Fruit fly (Drosophila melanogaster) whole organism, embryonic: ENCODE measurements around the gene CG9626.

ENCODE experiments used
- C15 ChIP-seq: fragments of 200-800 bp; sonication (Bioruptor generic); IDR thresholded peaks from 3 replicates; pipeline ENCODE4 v1.3.6; 2022; ENCODE audit warnings: missing biosample characterization, missing genetic modification characterization
- CG10209 ChIP-seq: fragments of 200-800 bp; sonication (Bioruptor generic); optimal IDR thresholded peaks from 3 replicates; lab custom pipeline; 2017; ENCODE audit warnings: missing biosample characterization, mild to moderate bottlenecking, missing genetic modification characterization, missing genetic modification reagents
- CG11093 ChIP-seq: fragments of 200-800 bp; sonication (Bioruptor generic); IDR thresholded peaks from 3 replicates; pipeline ENCODE4 v1.3.6; 2022; ENCODE audit warnings: missing biosample characterization, missing genetic modification characterization
- CG11695 ChIP-seq: fragments of 200-800 bp; sonication (Bioruptor generic); IDR thresholded peaks from 3 replicates; pipeline ENCODE4 v1.3.6; 2022; ENCODE audit warnings: missing biosample characterization, missing genetic modification characterization
- CG12071 ChIP-seq: fragments of 200-800 bp; sonication (Bioruptor generic); optimal IDR thresholded peaks from 3 replicates; lab custom pipeline; 2018; ENCODE audit warnings: missing biosample characterization, mild to moderate bottlenecking, missing genetic modification characterization
- CG13894 ChIP-seq: fragments of 200-800 bp; sonication (Bioruptor generic); optimal IDR thresholded peaks from 3 replicates; lab custom pipeline; 2018; ENCODE audit warnings: missing biosample characterization, mild to moderate bottlenecking, missing genetic modification characterization, moderate library complexity
- CG14860 ChIP-seq: fragments of 200-800 bp; sonication (Bioruptor generic); IDR thresholded peaks from 3 replicates; pipeline ENCODE4 v1.3.6; 2022; ENCODE audit warnings: missing biosample characterization, missing genetic modification characterization; ENCODE audit not compliant: partially characterized antibody
- CG1529 ChIP-seq: fragments of 200-800 bp; sonication (Bioruptor generic); optimal IDR thresholded peaks from 3 replicates; lab custom pipeline; 2018; ENCODE audit warnings: missing biosample characterization, missing genetic modification characterization
- CG15514 ChIP-seq: fragments of 200-800 bp; sonication (Bioruptor generic); optimal IDR thresholded peaks from 3 replicates; lab custom pipeline; 2017; ENCODE audit warnings: missing biosample characterization, missing genetic modification characterization, mild to moderate bottlenecking, moderate library complexity, missing genetic modification reagents
- CG16815 ChIP-seq: fragments of 200-800 bp; sonication (Bioruptor generic); optimal IDR thresholded peaks from 3 replicates; lab custom pipeline; 2017; ENCODE audit warnings: missing biosample characterization, mild to moderate bottlenecking, missing genetic modification characterization
- CG2875 ChIP-seq: fragments of 200-800 bp; sonication (Bioruptor generic); optimal IDR thresholded peaks from 2 replicates; lab custom pipeline; 2017; ENCODE audit warnings: missing biosample characterization, mild to moderate bottlenecking, missing genetic modification characterization, missing genetic modification reagents
- CG30403 ChIP-seq: fragments of 200-800 bp; sonication (Bioruptor generic); optimal IDR thresholded peaks from 3 replicates; lab custom pipeline; 2016; ENCODE audit warnings: missing biosample characterization, missing genetic modification characterization
- CG3163 ChIP-seq: fragments of 200-800 bp; sonication (Bioruptor generic); optimal IDR thresholded peaks from 3 replicates; lab custom pipeline; 2016; ENCODE audit warnings: missing biosample characterization, missing genetic modification characterization
- CG33213 ChIP-seq: fragments of 200-800 bp; sonication (Bioruptor generic); optimal IDR thresholded peaks from 3 replicates; lab custom pipeline; 2016; ENCODE audit warnings: missing biosample characterization, missing genetic modification characterization
- CG4424 ChIP-seq: fragments of 200-800 bp; sonication (Bioruptor generic); optimal IDR thresholded peaks from 3 replicates; lab custom pipeline; 2016; ENCODE audit warnings: missing biosample characterization, missing genetic modification characterization
- CG4707 ChIP-seq: fragments of 200-800 bp; sonication (Bioruptor generic); optimal IDR thresholded peaks from 2 replicates; lab custom pipeline; 2018; ENCODE audit warnings: missing biosample characterization, mild to moderate bottlenecking, missing genetic modification characterization, moderate library complexity
- CG6654 ChIP-seq: fragments of 200-800 bp; sonication (Bioruptor generic); optimal IDR thresholded peaks from 2 replicates; lab custom pipeline; 2017; ENCODE audit warnings: missing biosample characterization, mild to moderate bottlenecking, missing genetic modification characterization
- CG8765 ChIP-seq: fragments of 200-800 bp; sonication (Bioruptor generic); IDR thresholded peaks from 2 replicates; pipeline ENCODE4 v1.3.6; 2022; ENCODE audit warnings: missing biosample characterization, missing genetic modification characterization
- CG8924 ChIP-seq: fragments of 200-800 bp; optimal IDR thresholded peaks from 3 replicates; lab custom pipeline; 2019; ENCODE audit warnings: missing biosample characterization, mild to moderate bottlenecking, missing genetic modification characterization, moderate library complexity
- Dek ChIP-seq: fragments of 200-800 bp; sonication (Bioruptor generic); optimal IDR thresholded peaks from 3 replicates; lab custom pipeline; 2019; ENCODE audit warnings: missing biosample characterization, mild to moderate bottlenecking, missing genetic modification characterization, moderate library complexity
- Fer3 ChIP-seq: fragments of 200-800 bp; sonication (Bioruptor generic); optimal IDR thresholded peaks from 2 replicates; lab custom pipeline; 2018; ENCODE audit warnings: missing biosample characterization, mild to moderate bottlenecking, missing genetic modification characterization, moderate library complexity
- HLHmδ ChIP-seq: fragments of 200-800 bp; sonication (Bioruptor generic); optimal IDR thresholded peaks from 2 replicates; lab custom pipeline; 2018; ENCODE audit warnings: missing biosample characterization, mild to moderate bottlenecking, missing genetic modification characterization, moderate library complexity
- Meics ChIP-seq: fragments of 200-800 bp; sonication (Bioruptor generic); optimal IDR thresholded peaks from 2 replicates; lab custom pipeline; 2017; ENCODE audit warnings: missing biosample characterization, mild to moderate bottlenecking, missing genetic modification characterization
- Pdp1 ChIP-seq, 2 experiments: fragments of 200-800 bp; sonication (Bioruptor generic); optimal IDR thresholded peaks; 3 replicates each; lab custom pipeline; 2016; ENCODE audit warnings: missing biosample characterization in 2 of 2, missing genetic modification characterization in 2 of 2, mild to moderate bottlenecking in 1 of 2, moderate library complexity in 1 of 2
- Rfx ChIP-seq: fragments of 200-800 bp; sonication (Bioruptor generic); IDR thresholded peaks from 2 replicates; pipeline ENCODE4 v1.3.6; 2022; ENCODE audit warnings: missing biosample characterization, missing genetic modification characterization
- ac ChIP-seq: fragments of 200-800 bp; sonication (Bioruptor generic); optimal IDR thresholded peaks from 3 replicates; lab custom pipeline; 2017; ENCODE audit warnings: missing biosample characterization, mild to moderate bottlenecking, missing genetic modification characterization
- az2 ChIP-seq: fragments of 200-800 bp; sonication (Bioruptor generic); optimal IDR thresholded peaks from 3 replicates; lab custom pipeline; 2016; ENCODE audit warnings: missing biosample characterization, missing genetic modification characterization
- bab2 ChIP-seq: fragments of 200-800 bp; sonication (Bioruptor generic); optimal IDR thresholded peaks from 2 replicates; lab custom pipeline; 2016; ENCODE audit warnings: missing biosample characterization, missing genetic modification characterization
- chn ChIP-seq: fragments of 200-800 bp; sonication (Bioruptor generic); optimal IDR thresholded peaks from 2 replicates; lab custom pipeline; 2016; ENCODE audit warnings: missing biosample characterization, missing genetic modification characterization
- corto ChIP-seq: fragments of 200-800 bp; sonication (Bioruptor generic); optimal IDR thresholded peaks from 2 replicates; lab custom pipeline; 2016; ENCODE audit warnings: missing biosample characterization, mild to moderate bottlenecking, missing genetic modification characterization, moderate library complexity
- dimm ChIP-seq: fragments of 200-800 bp; sonication (Bioruptor generic); IDR thresholded peaks from 2 replicates; pipeline ENCODE4 v1.3.6; 2022; ENCODE audit warnings: missing biosample characterization, missing genetic modification characterization
- dmrt11E ChIP-seq: fragments of 200-800 bp; sonication (Bioruptor generic); optimal IDR thresholded peaks from 3 replicates; lab custom pipeline; 2018; ENCODE audit warnings: missing biosample characterization, mild to moderate bottlenecking, missing genetic modification characterization, moderate library complexity
- en ChIP-seq: fragments of 200-800 bp; sonication (Bioruptor generic); optimal IDR thresholded peaks from 2 replicates; lab custom pipeline; 2016; ENCODE audit warnings: missing biosample characterization, missing genetic modification characterization
- grn ChIP-seq: fragments of 200-800 bp; sonication (Bioruptor generic); optimal IDR thresholded peaks from 3 replicates; lab custom pipeline; 2017; ENCODE audit warnings: missing biosample characterization, missing genetic modification characterization
- lilli ChIP-seq: fragments of 200-800 bp; sonication (Bioruptor generic); optimal IDR thresholded peaks from 3 replicates; lab custom pipeline; 2016; ENCODE audit warnings: missing biosample characterization, missing genetic modification characterization
- pan ChIP-seq, 4 experiments: fragments of >200 bp in 3 of 4; fragments of 200-800 bp in 1 of 4; sonication (Bioruptor generic) in 1 of 4; optimal IDR thresholded peaks in 3 of 4; IDR thresholded peaks in 1 of 4; 2 replicates each; pipeline versions ENCODE4 v1.3.6 to Lab custom; 2017 to 2022; ENCODE audit warnings: missing biosample characterization in 2 of 4, missing genetic modification characterization in 2 of 4, mixed read lengths in 1 of 4
- pzg ChIP-seq: fragments of 200-800 bp; sonication (Bioruptor generic); optimal IDR thresholded peaks from 3 replicates; lab custom pipeline; 2018; ENCODE audit warnings: missing biosample characterization, mild to moderate bottlenecking, missing genetic modification characterization, moderate library complexity
- rib ChIP-seq: fragments of 200-800 bp; sonication (Bioruptor generic); IDR thresholded peaks from 2 replicates; pipeline ENCODE4 v1.3.6; 2022; ENCODE audit warnings: missing biosample characterization, missing genetic modification characterization
- ro ChIP-seq: fragments of 200-800 bp; sonication (Bioruptor generic); IDR thresholded peaks from 2 replicates; pipeline ENCODE4 v1.3.6; 2022; ENCODE audit warnings: missing biosample characterization, missing genetic modification characterization
- sens ChIP-seq: fragments of 200-800 bp; sonication (Bioruptor generic); peaks from one replicate; lab custom pipeline; 2016; ENCODE audit warnings: missing biosample characterization, missing genetic modification characterization
- slbo ChIP-seq: fragments of 200-800 bp; sonication (Bioruptor generic); IDR thresholded peaks from 2 replicates; pipeline ENCODE4 v1.3.6; 2022; ENCODE audit warnings: missing biosample characterization, missing genetic modification characterization
- sqz ChIP-seq: fragments of 200-800 bp; sonication (Bioruptor generic); optimal IDR thresholded peaks from 3 replicates; lab custom pipeline; 2018; ENCODE audit warnings: missing biosample characterization, mild to moderate bottlenecking, missing genetic modification characterization
- tll ChIP-seq, 2 experiments: fragments of 200-800 bp in 1 of 2; fragments of >200 bp in 1 of 2; sonication (Bioruptor generic) in 1 of 2; optimal IDR thresholded peaks; 2 replicates each; lab custom pipeline; 2017 to 2019; ENCODE audit warnings: missing biosample characterization in 2 of 2, missing genetic modification characterization in 2 of 2, mild to moderate bottlenecking in 1 of 2, moderate library complexity in 1 of 2
- trh ChIP-seq: fragments of 200-800 bp; sonication (Bioruptor generic); optimal IDR thresholded peaks from 2 replicates; lab custom pipeline; 2016; ENCODE audit warnings: missing biosample characterization, missing genetic modification characterization
- unc-4 ChIP-seq: fragments of 200-800 bp; sonication (Bioruptor generic); IDR thresholded peaks from 2 replicates; pipeline ENCODE4 v1.3.6; 2022; ENCODE audit warnings: missing biosample characterization, missing genetic modification characterization; ENCODE audit not compliant: partially characterized antibody
- zen ChIP-seq: fragments of 200-800 bp; sonication (Bioruptor generic); optimal IDR thresholded peaks from 3 replicates; lab custom pipeline; 2018; ENCODE audit warnings: missing biosample characterization, mild to moderate bottlenecking, missing genetic modification characterization, moderate library complexity

Gene CG9626

dm6 chr3R:8324016-8324415 lies 23.2 kb upstream of the CG9626 start, which contains the start of gene CG7443:
TSS of gene CG7443 (plus strand) at chr3R:8324316.
- TF ChIP-seq HLHmδ (no peak), ac (no peak), tll (GFP tag; optimal IDR thresholded peaks at IDR 0.05; lab: Kevin White, UChicago) (no peak), Pdp1 (GFP tag; optimal IDR thresholded peaks at IDR 0.05; lab: Kevin White, UChicago) (no peak), az2 (GFP tag; lab: Kevin White, UChicago) (no peak), grn (GFP tag; lab: Kevin White, UChicago) (no peak), CG11695 (GFP tag; lab: Robert Waterston, UW) (no peak)

- TF ChIP-seq en (GFP tag; lab: Kevin White, UChicago) (no peak), pzg (GFP tag; lab: Kevin White, UChicago) (no peak), sqz (GFP tag; lab: Kevin White, UChicago) (no peak), trh (GFP tag; lab: Kevin White, UChicago) (no peak), bab2 (no peak), CG8924 (tag; lab: Kevin White, UChicago) (no peak), CG4424 (GFP tag; lab: Kevin White, UChicago) (no peak), CG1529 (GFP tag; lab: Kevin White, UChicago) (no peak)
These were observed 20.7 kb upstream of the CG9626 start, which contains the start of gene Or85a for dm6 chr3R:8321447-8321846. TSS of gene Or85a (plus strand) at chr3R:8321747.

- peak; percentile 72 for TF ChIP-seq sens (GFP tag; lab: Kevin White, UChicago)
- no peak for TF ChIP-seq CG13894 (tag; lab: Kevin White, UChicago)
- TF ChIP-seq slbo, result peak; percentile 49; the same call in 1 of the 2 replicates
- TF ChIP-seq Fer3, result peak; percentile 56
- TF ChIP-seq CG4707 (GFP tag; lab: Kevin White, UChicago), result no peak
- TF ChIP-seq zen (tag; lab: Kevin White, UChicago), result no peak
- TF ChIP-seq lilli, result peak; percentile 25
- no peak for TF ChIP-seq CG2875
- TF ChIP-seq corto (GFP tag; lab: Kevin White, UChicago), result no peak
- TF ChIP-seq pan (optimal IDR thresholded peaks at IDR 0.05; lab: Kevin White, UChicago), result no peak
- no peak for TF ChIP-seq pan (GFP tag; optimal IDR thresholded peaks at IDR 0.05 in 1 of 2, IDR thresholded peaks at IDR 0.05 in 1 of 2)
- peak; percentile 35 for TF ChIP-seq Meics (GFP tag; lab: Kevin White, UChicago)
- no peak for TF ChIP-seq dmrt11E (tag; lab: Kevin White, UChicago)
- no peak for TF ChIP-seq CG16815 (GFP tag; lab: Kevin White, UChicago)
- no peak for TF ChIP-seq C15 (GFP tag; lab: Robert Waterston, UW)
- peak; percentile 51; the same call in 1 of the 2 replicates for TF ChIP-seq Rfx
- no peak for TF ChIP-seq rib (GFP tag; lab: Robert Waterston, UW)
- TF ChIP-seq CG11093 (GFP tag; lab: Robert Waterston, UW), result no peak
- no peak for TF ChIP-seq CG15514 (GFP tag; lab: Kevin White, UChicago)
- no peak for TF ChIP-seq unc-4 (GFP tag; lab: Robert Waterston, UW)
- peak; percentile 9 for TF ChIP-seq CG12071 (GFP tag; lab: Kevin White, UChicago)
- TF ChIP-seq CG8765 (GFP tag; lab: Robert Waterston, UW), result no peak
- peak; percentile 3 for TF ChIP-seq CG30403 (GFP tag; lab: Kevin White, UChicago)
- TF ChIP-seq CG3163 (GFP tag; lab: Kevin White, UChicago), result no peak
- no peak for TF ChIP-seq CG33213 (GFP tag; lab: Kevin White, UChicago)
- no peak for TF ChIP-seq CG6654 (GFP tag; lab: Kevin White, UChicago)
- no peak for TF ChIP-seq ro (GFP tag; lab: Robert Waterston, UW)
- peak; percentile 33 for TF ChIP-seq Dek (tag; lab: Kevin White, UChicago)
- TF ChIP-seq pzg (GFP tag; lab: Kevin White, UChicago), result no peak
- no peak for TF ChIP-seq chn
- peak; percentile 18 for TF ChIP-seq CG10209 (GFP tag; lab: Kevin White, UChicago)
- TF ChIP-seq CG14860 (GFP tag; lab: Robert Waterston, UW), result no peak
- no peak for TF ChIP-seq dimm (GFP tag; lab: Robert Waterston, UW)
These were observed 17.0 kb upstream of the CG9626 start for dm6 chr3R:8317709-8318335.
